Worm (Caenorhabditis elegans) whole organism, dauer: ENCODE data around the gene pgp-11.

Experiments used
- unc-62 ChIP-seq: sonication (generic microtip); optimal IDR thresholded peaks from 2 replicates; lab custom pipeline; 2017; ENCODE audit warnings: missing biosample characterization, missing genetic modification reagents, missing genetic modification characterization

pgp-11 gene

ce11 chrII:8004157-8004556, at the start of gene pgp-11:
Gene pgp-11 (minus strand): TSS chrII:8004257.
- TF ChIP-seq unc-62 (GFP tag; lab: Kevin White, UChicago): no peak

- no peak for TF ChIP-seq unc-62 (GFP tag; lab: Kevin White, UChicago)
Measured at ce11 chrII:8052850-8053249, 48.8 kb upstream of the pgp-11 start, which contains the start of gene T05H10.4. Gene T05H10.4 (plus strand): TSS chrII:8053150.

ce11 chrII:8052172-8052571, 48.1 kb upstream of the pgp-11 start:
- no peak for TF ChIP-seq unc-62 (GFP tag; lab: Kevin White, UChicago)

ce11 chrII:8051330-8051729, 47.3 kb upstream of the pgp-11 start:
- no peak for TF ChIP-seq unc-62 (GFP tag; lab: Kevin White, UChicago)

ce11 chrII:8050477-8050876, 46.4 kb upstream of the pgp-11 start, which contains the start of gene mtre-1:
Gene mtre-1 (minus strand): TSS chrII:8050577.
- no peak for TF ChIP-seq unc-62 (GFP tag; lab: Kevin White, UChicago)

- TF ChIP-seq unc-62 (GFP tag; lab: Kevin White, UChicago): no peak
Measured at ce11 chrII:8047264-8047663, 43.2 kb upstream of the pgp-11 start, which contains the start of gene apn-1. Gene apn-1 (plus strand): TSS chrII:8047564.

- no peak for TF ChIP-seq unc-62 (GFP tag; lab: Kevin White, UChicago)
Measured at ce11 chrII:8042289-8042688, 38.2 kb upstream of the pgp-11 start, which contains the start of gene T05H10.1. Gene T05H10.1 (plus strand): TSS chrII:8042589.

- TF ChIP-seq unc-62 (GFP tag; lab: Kevin White, UChicago): no peak
Measured at ce11 chrII:8041642-8042041, 37.6 kb upstream of the pgp-11 start.

ce11 chrII:8039416-8039815, 35.4 kb upstream of the pgp-11 start, which contains the start of the genes ubh-4 and algn-6:
Gene ubh-4 (minus strand): TSS chrII:8039597.
Gene algn-6 (plus strand): TSS chrII:8039802.
- TF ChIP-seq unc-62 (GFP tag; lab: Kevin White, UChicago): no peak

ce11 chrII:8037863-8038262, 33.8 kb upstream of the pgp-11 start, which contains the start of gene C08B11.9:
Gene C08B11.9 (minus strand): TSS chrII:8038169.
- TF ChIP-seq unc-62 (GFP tag; lab: Kevin White, UChicago): no peak

ce11 chrII:8037246-8037645, 33.2 kb upstream of the pgp-11 start, which contains the start of gene arp-6:
Gene arp-6 (minus strand): TSS chrII:8037346.
- no peak for TF ChIP-seq unc-62 (GFP tag; lab: Kevin White, UChicago)

- TF ChIP-seq unc-62 (GFP tag; lab: Kevin White, UChicago): no peak
Measured at ce11 chrII:8035667-8036066, 31.6 kb upstream of the pgp-11 start, which contains the start of gene sap-49. Gene sap-49 (minus strand): TSS chrII:8035767.

ce11 chrII:8034617-8035016, 30.6 kb upstream of the pgp-11 start:
- no peak for TF ChIP-seq unc-62 (GFP tag; lab: Kevin White, UChicago)

ce11 chrII:8034008-8034407, 30.0 kb upstream of the pgp-11 start:
- TF ChIP-seq unc-62 (GFP tag; lab: Kevin White, UChicago): no peak

ce11 chrII:8032657-8033056, 28.6 kb upstream of the pgp-11 start, which contains the start of gene nrf-6:
Gene nrf-6 (minus strand): TSS chrII:8032708.
- no peak for TF ChIP-seq unc-62 (GFP tag; lab: Kevin White, UChicago)

- TF ChIP-seq unc-62 (GFP tag; lab: Kevin White, UChicago): no peak
Measured at ce11 chrII:8028730-8029129, 24.7 kb upstream of the pgp-11 start.

- TF ChIP-seq unc-62 (GFP tag; lab: Kevin White, UChicago): no peak
Measured at ce11 chrII:8028246-8028694, 24.2 kb upstream of the pgp-11 start.
